Worm (Caenorhabditis elegans): ENCODE data around the gene C13F10.6.

The C13F10.6 gene

ce11 chrV:7230847-7231246 is 10.0 kb upstream of the C13F10.6 start, which contains the start of the genes gei-6 and krr-1 (continued):
- TF ChIP-seq C34B4.2 (tag; optimal IDR thresholded peaks at IDR 0.05) = no peak
- TF ChIP-seq ceh-88 (GFP tag; IDR thresholded peaks at IDR 0.05) = no peak
- TF ChIP-seq ama-1 (optimal IDR thresholded peaks at IDR 0.05) = no peak
- TF ChIP-seq elt-3 (tag; optimal IDR thresholded peaks at IDR 0.05) = peak in 1 of 6 experiments; percentile 57
- no peak for TF ChIP-seq pqm-1 (tag; optimal IDR thresholded peaks at IDR 0.05)
- TF ChIP-seq unc-130 (tag; optimal IDR thresholded peaks at IDR 0.05) = peak; percentile 77
- no peak for TF ChIP-seq ces-1 (GFP tag; optimal IDR thresholded peaks at IDR 0.05)
- TF ChIP-seq dsc-1 (tag; optimal IDR thresholded peaks at IDR 0.05) = peak; percentile 36
- peak in 1 of 2 experiments; percentile 5 for TF ChIP-seq ztf-11 (tag; optimal IDR thresholded peaks at IDR 0.05)
- TF ChIP-seq C16A3.4 (tag; optimal IDR thresholded peaks at IDR 0.05) = peak; percentile 59
- peak; percentile 60 for TF ChIP-seq nhr-71 (tag; optimal IDR thresholded peaks at IDR 0.05)
- no peak for TF ChIP-seq Y116A8C.19 (tag; optimal IDR thresholded peaks at IDR 0.05; ENCODE audit: borderline replicate concordance)
- TF ChIP-seq xbp-1 (tag; optimal IDR thresholded peaks at IDR 0.05) = peak; percentile 43
- TF ChIP-seq pag-3 (tag; optimal IDR thresholded peaks at IDR 0.05; ENCODE audit: borderline replicate concordance, insufficient read depth) = no peak
- no peak for TF ChIP-seq nhr-85 (tag)
- TF ChIP-seq ztf-4 (tag; optimal IDR thresholded peaks at IDR 0.05) = no peak
- peak; percentile 32 to 37 for TF ChIP-seq lsy-2 (tag; optimal IDR thresholded peaks at IDR 0.05)
- peak; percentile 24 for TF ChIP-seq nhr-90 (tag; optimal IDR thresholded peaks at IDR 0.05; ENCODE audit: poor library complexity)
- no peak for TF ChIP-seq pax-3 (tag; optimal IDR thresholded peaks at IDR 0.05)
- no peak for TF ChIP-seq fos-1 (tag; optimal IDR thresholded peaks at IDR 0.05)
- no peak for TF ChIP-seq sox-4 (tag; optimal IDR thresholded peaks at IDR 0.05)
- TF ChIP-seq lin-35 (GFP tag; optimal IDR thresholded peaks at IDR 0.05) = peak; percentile 27 to 56
- peak in 1 of 2 experiments; percentile 18 for TF ChIP-seq mdl-1 (tag; optimal IDR thresholded peaks at IDR 0.05)
- no peak for TF ChIP-seq zag-1 (tag; optimal IDR thresholded peaks at IDR 0.05)
- no peak for TF ChIP-seq zip-4 (GFP tag; optimal IDR thresholded peaks at IDR 0.05)
- no peak for TF ChIP-seq nhr-77 (tag; optimal IDR thresholded peaks at IDR 0.05)
- peak; percentile 60 for TF ChIP-seq lin-15B (tag; optimal IDR thresholded peaks at IDR 0.05)
- no peak for TF ChIP-seq tlp-1 (tag; optimal IDR thresholded peaks at IDR 0.05)
- TF ChIP-seq unc-30 (tag; optimal IDR thresholded peaks at IDR 0.05) = no peak
- no peak for TF ChIP-seq ets-5 (GFP tag; IDR thresholded peaks at IDR 0.05)
- TF ChIP-seq sptf-1 (tag; optimal IDR thresholded peaks at IDR 0.05) = no peak
- TF ChIP-seq efl-3 (GFP tag; optimal IDR thresholded peaks at IDR 0.05) = no peak
- TF ChIP-seq snpc-4 (tag; optimal IDR thresholded peaks at IDR 0.05) = peak; percentile 22

- TF ChIP-seq efl-1 (optimal IDR thresholded peaks at IDR 0.05) (no peak), efl-1 (GFP tag; optimal IDR thresholded peaks at IDR 0.05 in 1 of 2) (peak in 1 of 2 experiments; percentile 10), pax-3 (tag; optimal IDR thresholded peaks at IDR 0.05) (no peak)
Observed at ce11 chrV:7225894-7226293, 5.1 kb upstream of the C13F10.6 start.

ce11 chrV:7224947-7225346 is 4.1 kb upstream of the C13F10.6 start, which contains the start of gene fkb-3:
TSS of gene fkb-3 (plus strand) at chrV:7225223.
- peak; percentile 46 for TF ChIP-seq lin-14 (GFP tag; optimal IDR thresholded peaks at IDR 0.05)
- peak; percentile 68 for TF ChIP-seq blmp-1 (tag; optimal IDR thresholded peaks at IDR 0.05)
- no peak for TF ChIP-seq ceh-82 (tag; optimal IDR thresholded peaks at IDR 0.05)
- peak; percentile 20 for TF ChIP-seq mep-1 (tag; optimal IDR thresholded peaks at IDR 0.05)
- TF ChIP-seq fkh-4 (tag; optimal IDR thresholded peaks at IDR 0.05; ENCODE audit: borderline replicate concordance) = no peak
- peak in 1 of 6 experiments; percentile 38 for TF ChIP-seq elt-3 (tag; optimal IDR thresholded peaks at IDR 0.05)
- peak; percentile 3 for TF ChIP-seq rnt-1 (tag; optimal IDR thresholded peaks at IDR 0.05)
